Worm (Caenorhabditis elegans) whole organism, L1 larva: Measurements from ENCODE around the gene T26H8.5.
A peak's percentile ranks its signal among the peaks of the same experiment; 100 is the strongest.

ENCODE experiments used
- C16A3.4 ChIP-seq: fragments of 150-350 bp; optimal IDR thresholded peaks from 2 replicates; lab custom pipeline; 2014; ENCODE audit warnings: missing biosample characterization, missing genetic modification characterization
- C34B4.2 ChIP-seq: sonication (generic microtip); optimal IDR thresholded peaks from 2 replicates; lab custom pipeline; 2017; ENCODE audit warnings: mild to moderate bottlenecking, missing genetic modification characterization, missing compliant biosample characterization
- Y116A8C.19 ChIP-seq: sonication (generic microtip); optimal IDR thresholded peaks from 2 replicates; lab custom pipeline; 2016; ENCODE audit warnings: missing compliant biosample characterization, missing genetic modification characterization, borderline replicate concordance
- aha-1 ChIP-seq: fragments of 150-350 bp; optimal IDR thresholded peaks from 2 replicates; lab custom pipeline; 2014; ENCODE audit warnings: missing biosample characterization, missing genetic modification characterization
- alr-1 ChIP-seq: fragments of 200-800 bp; sonication (Bioruptor generic); optimal IDR thresholded peaks from 2 replicates; lab custom pipeline; 2018; ENCODE audit warnings: borderline replicate concordance, mild to moderate bottlenecking, missing genetic modification characterization, missing compliant biosample characterization
- ama-1 ChIP-seq: fragments of 150-350 bp; optimal IDR thresholded peaks from 2 replicates; lab custom pipeline; 2014
- blmp-1 ChIP-seq: fragments of 150-350 bp; optimal IDR thresholded peaks from 2 replicates; lab custom pipeline; 2014; ENCODE audit warnings: missing biosample characterization, missing genetic modification characterization
- ceh-8 ChIP-seq: fragments of 200-800 bp; sonication (Bioruptor generic); optimal IDR thresholded peaks from 2 replicates; lab custom pipeline; 2018; ENCODE audit warnings: mild to moderate bottlenecking, missing genetic modification characterization, moderate library complexity, missing compliant biosample characterization
- ces-1 ChIP-seq: fragments of 150-350 bp; optimal IDR thresholded peaks from 2 replicates; lab custom pipeline; 2014; ENCODE audit warnings: missing biosample characterization, missing genetic modification reagents, missing genetic modification characterization
- dpl-1 ChIP-seq, 3 experiments: fragments of 150-350 bp in 2 of 3; sonication (generic microtip) in 1 of 3; optimal IDR thresholded peaks; 2 replicates each; lab custom pipeline; 2014 to 2017; ENCODE audit warnings: missing biosample characterization in 3 of 3, missing genetic modification characterization in 3 of 3, missing genetic modification reagents in 3 of 3
- dsc-1 ChIP-seq: sonication (generic microtip); optimal IDR thresholded peaks from 2 replicates; lab custom pipeline; 2016; ENCODE audit warnings: mild to moderate bottlenecking, missing genetic modification characterization, missing compliant biosample characterization
- efl-1 ChIP-seq, 4 experiments: fragments of 150-350 bp; optimal IDR thresholded peaks in 3 of 4; peaks in 1 of 4; 1 replicate in 1 of 4; 2 replicates in 3 of 4; lab custom pipeline; 2014; ENCODE audit warnings: missing biosample characterization in 2 of 4, missing genetic modification characterization in 2 of 4, missing genetic modification reagents in 2 of 4
- egl-13 ChIP-seq: sonication (generic microtip); optimal IDR thresholded peaks from 2 replicates; lab custom pipeline; 2016; ENCODE audit warnings: missing genotype, missing genetic modification reagents, missing genetic modification characterization, missing compliant biosample characterization
- elt-3 ChIP-seq, 6 experiments: fragments of 150-350 bp in 1 of 6; sonication (generic microtip); optimal IDR thresholded peaks; 2 replicates each; lab custom pipeline; 2017 to 2018; ENCODE audit warnings: missing biosample characterization in 6 of 6, missing genetic modification characterization in 6 of 6, inconsistent platforms in 1 of 6
- ets-5 ChIP-seq: fragments of 200-800 bp; sonication (Bioruptor generic); IDR thresholded peaks from 2 replicates; pipeline ENCODE4 v1.3.6; 2022; ENCODE audit warnings: missing genetic modification characterization, missing compliant biosample characterization
- fkh-10 ChIP-seq: sonication (generic microtip); optimal IDR thresholded peaks from 2 replicates; lab custom pipeline; 2017; ENCODE audit warnings: missing biosample characterization, missing genetic modification reagents, missing genetic modification characterization
- fkh-8 ChIP-seq: sonication (generic microtip); optimal IDR thresholded peaks from 2 replicates; lab custom pipeline; 2016; ENCODE audit warnings: mild to moderate bottlenecking, missing genetic modification characterization, missing compliant biosample characterization
- lin-13 ChIP-seq: fragments of 150-350 bp; optimal IDR thresholded peaks from 2 replicates; lab custom pipeline; 2014; ENCODE audit warnings: missing biosample characterization, missing genetic modification reagents, missing genetic modification characterization
- lin-35 ChIP-seq, 2 experiments: fragments of 150-350 bp; optimal IDR thresholded peaks; 2 replicates each; lab custom pipeline; 2014; ENCODE audit warnings: missing biosample characterization in 2 of 2, missing genetic modification characterization in 2 of 2, missing genetic modification reagents in 2 of 2
- mef-2 ChIP-seq: fragments of 150-350 bp; optimal IDR thresholded peaks from 2 replicates; lab custom pipeline; 2014; ENCODE audit warnings: missing biosample characterization, missing genetic modification characterization
- nhr-19 ChIP-seq: fragments of 200-800 bp; sonication (Bioruptor generic); conservative IDR thresholded peaks from 2 replicates; pipeline ENCODE4 v1.3.6; 2022; ENCODE audit warnings: missing genetic modification characterization, missing compliant biosample characterization
- nhr-20 ChIP-seq: sonication (generic microtip); optimal IDR thresholded peaks from 2 replicates; lab custom pipeline; 2016; ENCODE audit warnings: mild to moderate bottlenecking, missing genetic modification characterization, missing compliant biosample characterization
- nhr-237 ChIP-seq: fragments of 150-350 bp; optimal IDR thresholded peaks from 2 replicates; lab custom pipeline; 2014; ENCODE audit warnings: missing biosample characterization, missing genetic modification characterization
- nhr-47 ChIP-seq: sonication (generic microtip); optimal IDR thresholded peaks from 2 replicates; lab custom pipeline; 2016; ENCODE audit warnings: mild to moderate bottlenecking, missing genetic modification characterization, moderate library complexity, missing compliant biosample characterization
- nhr-71 ChIP-seq: sonication (generic microtip); optimal IDR thresholded peaks from 2 replicates; lab custom pipeline; 2016; ENCODE audit warnings: mild to moderate bottlenecking, missing genetic modification characterization, moderate library complexity, missing compliant biosample characterization
- nhr-77 ChIP-seq: fragments of 150-350 bp; optimal IDR thresholded peaks from 2 replicates; lab custom pipeline; 2014; ENCODE audit warnings: missing biosample characterization, missing genetic modification characterization
- nhr-84 ChIP-seq: sonication (generic microtip); optimal IDR thresholded peaks from 2 replicates; lab custom pipeline; 2017; ENCODE audit warnings: missing biosample characterization, missing genetic modification characterization
- nhr-85 ChIP-seq: sonication (generic microtip); peaks from one replicate; lab custom pipeline; 2016; ENCODE audit warnings: missing genetic modification characterization, inconsistent platforms, missing compliant biosample characterization
- pag-3 ChIP-seq: sonication (generic microtip); optimal IDR thresholded peaks from 2 replicates; lab custom pipeline; 2017; ENCODE audit warnings: missing genetic modification characterization, mild to moderate bottlenecking, missing compliant biosample characterization, antibody characterized with exemption, borderline replicate concordance; ENCODE audit not compliant: insufficient read depth
- pqm-1 ChIP-seq: sonication (generic microtip); optimal IDR thresholded peaks from 3 replicates; lab custom pipeline; 2017; ENCODE audit warnings: missing biosample characterization, missing genetic modification characterization
- snu-23 ChIP-seq: sonication (generic microtip); optimal IDR thresholded peaks from 2 replicates; lab custom pipeline; 2016; ENCODE audit warnings: missing genetic modification characterization, missing compliant biosample characterization
- sox-4 ChIP-seq: sonication (generic microtip); optimal IDR thresholded peaks from 2 replicates; lab custom pipeline; 2016; ENCODE audit warnings: missing genetic modification characterization, missing compliant biosample characterization
- sptf-1 ChIP-seq: fragments of 150-350 bp; optimal IDR thresholded peaks from 2 replicates; lab custom pipeline; 2014; ENCODE audit warnings: missing biosample characterization, missing genetic modification characterization
- sup-37 ChIP-seq: fragments of 200-800 bp; sonication (Bioruptor generic); optimal IDR thresholded peaks from 2 replicates; lab custom pipeline; 2018; ENCODE audit warnings: mild to moderate bottlenecking, missing genetic modification characterization, missing compliant biosample characterization
- xbp-1 ChIP-seq: sonication (generic microtip); optimal IDR thresholded peaks from 2 replicates; lab custom pipeline; 2016; ENCODE audit warnings: missing genetic modification characterization, missing compliant biosample characterization
- zag-1 ChIP-seq: fragments of 150-350 bp; optimal IDR thresholded peaks from 2 replicates; lab custom pipeline; 2014; ENCODE audit warnings: missing biosample characterization, missing genetic modification characterization
- zip-4 ChIP-seq: fragments of 200-800 bp; sonication (Bioruptor generic); optimal IDR thresholded peaks from 2 replicates; lab custom pipeline; 2018; ENCODE audit warnings: mild to moderate bottlenecking, missing genetic modification characterization, moderate library complexity, missing compliant biosample characterization
- ztf-4 ChIP-seq: fragments of 150-350 bp; optimal IDR thresholded peaks from 2 replicates; lab custom pipeline; 2014; ENCODE audit warnings: missing biosample characterization, missing genetic modification characterization

T26H8.5 gene

DNA sequence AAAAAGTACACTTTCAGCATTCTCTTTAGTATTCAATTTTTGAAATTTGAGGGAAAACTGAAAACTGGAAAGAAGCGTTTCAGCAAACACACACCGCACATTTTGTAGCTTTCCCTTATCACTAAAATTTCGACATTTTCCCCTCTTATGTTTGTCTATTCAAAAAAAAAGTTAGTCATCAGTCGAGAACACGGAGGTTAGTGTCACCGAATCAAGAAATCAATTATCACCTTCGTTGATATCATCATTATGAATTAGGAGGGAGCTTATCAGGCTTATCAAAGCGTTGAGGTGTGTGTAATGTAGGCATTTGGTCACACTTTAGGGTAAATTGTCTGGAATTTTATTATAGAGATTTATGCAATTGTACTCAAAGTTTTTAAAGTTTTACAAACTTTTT lies 6.8 kb downstream of the T26H8.5 start, which contains the start of gene cpr-3 (continued):
- TF ChIP-seq ztf-4 (tag; lab: Kevin White, UChicago) (no peak), xbp-1 (tag; lab: Kevin White, UChicago) (no peak), zag-1 (tag; lab: Kevin White, UChicago) (no peak), elt-3 (tag; optimal IDR thresholded peaks at IDR 0.05; lab: Kevin White, UChicago) (no peak), egl-13 (no peak), nhr-71 (tag; lab: Kevin White, UChicago) (peak; percentile 30), efl-1 (optimal IDR thresholded peaks at IDR 0.05; lab: Kevin White, UChicago) (no peak), efl-1 (GFP tag; optimal IDR thresholded peaks at IDR 0.05 in 1 of 2; lab: Kevin White, UChicago) (peak in 1 of 2 experiments; percentile 37), snu-23 (GFP tag; lab: Kevin White, UChicago) (no peak), C16A3.4 (no peak), nhr-84 (no peak), pag-3 (tag; lab: Kevin White, UChicago) (no peak), pqm-1 (tag; lab: Kevin White, UChicago) (peak; percentile 90)
- TF ChIP-seq, all 84 proteins: peak for 9

DNA sequence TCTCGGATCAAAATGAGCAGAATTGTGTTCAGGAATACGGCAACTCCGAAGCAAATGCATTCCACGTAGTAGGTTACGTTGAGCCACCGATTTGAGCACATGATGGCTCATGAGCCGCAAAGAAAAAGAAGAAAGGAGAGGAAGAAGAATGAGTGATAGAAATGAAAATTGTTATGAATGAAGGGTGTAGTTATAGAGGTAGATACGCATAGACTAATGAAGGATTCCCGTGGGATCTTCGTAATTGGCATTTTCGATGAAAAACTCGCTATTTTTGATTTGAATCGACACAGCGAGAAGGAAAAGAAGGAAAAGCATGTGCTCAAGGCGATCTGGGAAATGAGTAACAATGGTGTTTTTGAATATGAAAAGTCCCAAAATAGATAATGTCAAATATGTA lies 11.5 kb downstream of the T26H8.5 start, which contains the start of gene str-96:
TSS of gene str-96 (minus strand) at position 101 of the 400 bp plus-strand sequence.
- TF ChIP-seq ceh-8 (GFP tag; lab: Kevin White, UChicago), result peak; percentile 86
- TF ChIP-seq nhr-47 (tag; lab: Kevin White, UChicago), result no peak
- TF ChIP-seq fkh-8 (tag; lab: Kevin White, UChicago), result peak; percentile 32

DNA sequence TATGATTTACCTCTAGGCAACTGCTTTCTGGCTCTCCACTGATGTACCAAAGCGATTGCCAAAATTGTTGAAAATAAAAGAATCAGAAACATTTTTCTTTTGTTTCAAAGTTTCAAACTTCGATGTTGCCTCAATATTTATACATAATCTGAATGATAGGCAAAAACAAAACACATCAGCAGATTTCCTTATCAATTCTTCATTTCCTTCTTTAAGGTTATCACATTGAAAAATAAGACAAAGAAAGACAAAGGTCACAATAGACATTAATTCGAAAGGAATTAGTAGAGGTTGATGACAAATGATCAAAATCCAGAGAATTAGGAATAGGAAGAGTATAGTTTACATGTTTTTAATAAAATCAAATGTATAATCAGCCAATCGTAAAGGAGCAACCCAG lies 14.4 kb downstream of the T26H8.5 start, which contains the start of gene cyp-34A2:
TSS of gene cyp-34A2 (minus strand) at position 101 of the 400 bp plus-strand sequence.
- no peak for TF ChIP-seq dpl-1 (GFP tag; optimal IDR thresholded peaks at IDR 0.05; lab: Kevin White, UChicago)
- TF ChIP-seq efl-1 (optimal IDR thresholded peaks at IDR 0.05; lab: Kevin White, UChicago), result no peak
- TF ChIP-seq efl-1 (GFP tag; optimal IDR thresholded peaks at IDR 0.05 in 1 of 2; lab: Kevin White, UChicago), result peak in 1 of 2 experiments; percentile 12
- no peak for TF ChIP-seq lin-13 (GFP tag; lab: Kevin White, UChicago)
- TF ChIP-seq, all 84 proteins: peak for 1

DNA sequence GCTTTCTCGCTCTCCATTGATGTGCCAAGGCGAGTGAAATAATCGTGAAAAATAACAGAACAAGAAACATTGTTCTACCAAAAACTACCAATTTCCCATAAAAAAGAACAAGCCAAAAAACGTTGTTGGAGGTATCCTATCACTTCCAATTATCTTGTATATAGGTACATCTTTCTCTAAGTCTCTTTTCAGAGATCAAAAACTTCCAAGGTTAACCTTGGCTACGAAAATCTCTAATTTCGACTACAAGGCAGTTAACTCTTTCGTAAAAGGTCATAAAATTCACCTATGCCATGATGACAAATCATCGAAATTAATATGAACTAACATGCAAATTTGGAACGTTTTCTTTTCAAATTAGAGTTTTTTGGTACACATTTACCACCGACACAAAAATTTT lies 17.5 kb downstream of the T26H8.5 start, which contains the start of gene cyp-34A1:
TSS of gene cyp-34A1 (minus strand) at position 101 of the 400 bp plus-strand sequence.
- TF ChIP-seq ama-1 (lab: Kevin White, UChicago), result no peak
- no peak for TF ChIP-seq nhr-237 (tag; lab: Kevin White, UChicago)
- TF ChIP-seq dsc-1 (tag; lab: Kevin White, UChicago), result no peak
- no peak for TF ChIP-seq C34B4.2 (tag; lab: Kevin White, UChicago)
- TF ChIP-seq sox-4, result no peak
- no peak for TF ChIP-seq nhr-77 (tag; lab: Kevin White, UChicago)
- TF ChIP-seq, all 84 proteins: peak for 0

ce11 chrV:15285984-15286383 lies 19.4 kb downstream of the T26H8.5 start:
- TF ChIP-seq nhr-20 (tag; lab: Kevin White, UChicago) (peak; percentile 42), efl-1 (optimal IDR thresholded peaks at IDR 0.05; lab: Kevin White, UChicago) (no peak), efl-1 (GFP tag; optimal IDR thresholded peaks at IDR 0.05 in 1 of 2; lab: Kevin White, UChicago) (peak in 1 of 2 experiments; percentile 88), snu-23 (GFP tag; lab: Kevin White, UChicago) (no peak), nhr-85 (peak; percentile 83), elt-3 (tag; optimal IDR thresholded peaks at IDR 0.05; lab: Kevin White, UChicago) (peak; percentile 28 to 88 (median 78))

- TF ChIP-seq aha-1 (tag; lab: Kevin White, UChicago) (no peak), blmp-1 (tag; lab: Kevin White, UChicago) (no peak), sptf-1 (tag; lab: Kevin White, UChicago) (no peak), sup-37 (GFP tag; lab: Kevin White, UChicago) (no peak), mef-2 (tag; lab: Kevin White, UChicago) (no peak), ceh-8 (GFP tag; lab: Kevin White, UChicago) (no peak), nhr-19 (GFP tag; lab: Robert Waterston, UW) (no peak), zip-4 (GFP tag; lab: Kevin White, UChicago) (no peak), alr-1 (tag; lab: Kevin White, UChicago) (no peak), fkh-10 (GFP tag; lab: Kevin White, UChicago) (no peak), lin-35 (GFP tag; optimal IDR thresholded peaks at IDR 0.05; lab: Kevin White, UChicago) (no peak), ets-5 (no peak), ces-1 (GFP tag; lab: Kevin White, UChicago) (no peak), Y116A8C.19 (no peak)
Measured at ce11 chrV:15281279-15281949, 24.0 kb downstream of the T26H8.5 start, which contains the start of the genes srw-19 and srx-51. Gene srw-19 (minus strand): TSS chrV:15281379. Gene srx-51 (plus strand): TSS chrV:15281899.
